Worm (Caenorhabditis elegans) whole organism, L2 larva: ENCODE results near the gene vha-5.
A peak's percentile ranks its signal among the peaks of the same experiment; 100 is the strongest.

ENCODE experiments used
- R02D3.7 ChIP-seq: fragments of 150-350 bp; optimal IDR thresholded peaks from 2 replicates; lab custom pipeline; 2014; ENCODE audit warnings: missing biosample characterization, missing genetic modification characterization
- alr-1 ChIP-seq: fragments of 150-350 bp; optimal IDR thresholded peaks from 2 replicates; lab custom pipeline; 2014; ENCODE audit warnings: missing biosample characterization, missing genetic modification characterization
- aly-2 ChIP-seq: fragments of 150-350 bp; optimal IDR thresholded peaks from 2 replicates; lab custom pipeline; 2014; ENCODE audit warnings: missing biosample characterization, missing genetic modification characterization
- ama-1 ChIP-seq: fragments of 150-350 bp; optimal IDR thresholded peaks from 2 replicates; lab custom pipeline; 2018; ENCODE audit warnings: inconsistent platforms
- blmp-1 ChIP-seq: sonication (generic microtip); optimal IDR thresholded peaks from 2 replicates; lab custom pipeline; 2017; ENCODE audit warnings: missing genetic modification characterization, mild to moderate bottlenecking, missing compliant biosample characterization, antibody characterized with exemption, moderate library complexity; ENCODE audit not compliant: insufficient read depth
- ceh-82 ChIP-seq: fragments of 150-350 bp; optimal IDR thresholded peaks from 2 replicates; lab custom pipeline; 2014; ENCODE audit warnings: missing biosample characterization, missing genetic modification characterization
- crh-2 ChIP-seq: sonication (generic microtip); optimal IDR thresholded peaks from 2 replicates; lab custom pipeline; 2017; ENCODE audit warnings: missing biosample characterization, missing genetic modification characterization
- egl-27 ChIP-seq: sonication (generic microtip); optimal IDR thresholded peaks from 3 replicates; lab custom pipeline; 2017; ENCODE audit warnings: missing biosample characterization, missing genetic modification reagents, missing genetic modification characterization
- elt-1 ChIP-seq: fragments of 150-350 bp; optimal IDR thresholded peaks from 2 replicates; lab custom pipeline; 2014; ENCODE audit warnings: missing biosample characterization, missing genetic modification characterization
- elt-3 ChIP-seq: sonication (generic microtip); optimal IDR thresholded peaks from 2 replicates; lab custom pipeline; 2017; ENCODE audit warnings: missing biosample characterization, missing genetic modification characterization
- fos-1 ChIP-seq: fragments of 150-350 bp; optimal IDR thresholded peaks from 2 replicates; lab custom pipeline; 2014; ENCODE audit warnings: missing biosample characterization, missing genetic modification characterization
- gmeb-1 ChIP-seq: fragments of 150-350 bp; optimal IDR thresholded peaks from 2 replicates; lab custom pipeline; 2014; ENCODE audit warnings: missing biosample characterization, missing genetic modification characterization
- lin-11 ChIP-seq: fragments of 150-350 bp; sonication (generic microtip); optimal IDR thresholded peaks from 2 replicates; lab custom pipeline; 2014; ENCODE audit warnings: missing biosample characterization, missing genetic modification characterization, inconsistent platforms, mixed read lengths
- lin-39 ChIP-seq: fragments of 150-350 bp; optimal IDR thresholded peaks from 2 replicates; lab custom pipeline; 2014; ENCODE audit warnings: missing biosample characterization, missing genetic modification reagents, missing genetic modification characterization
- lsy-2 ChIP-seq, 2 experiments: fragments of 150-350 bp in 1 of 2; sonication (generic microtip) in 1 of 2; optimal IDR thresholded peaks; 2 replicates each; lab custom pipeline; 2014 to 2017; ENCODE audit warnings: missing biosample characterization in 2 of 2, missing genetic modification characterization in 2 of 2
- mbf-1 ChIP-seq: sonication (generic microtip); optimal IDR thresholded peaks from 2 replicates; lab custom pipeline; 2017; ENCODE audit warnings: missing biosample characterization, missing genetic modification characterization
- mdl-1 ChIP-seq, 2 experiments: fragments of 150-350 bp in 1 of 2; sonication (generic microtip) in 1 of 2; optimal IDR thresholded peaks; 2 replicates each; lab custom pipeline; 2017; ENCODE audit warnings: missing biosample characterization in 2 of 2, missing genetic modification characterization in 2 of 2
- nhr-10 ChIP-seq: sonication (generic microtip); optimal IDR thresholded peaks from 2 replicates; lab custom pipeline; 2017; ENCODE audit warnings: missing biosample characterization, missing genetic modification characterization
- nhr-12 ChIP-seq: fragments of 150-350 bp; optimal IDR thresholded peaks from 2 replicates; lab custom pipeline; 2014; ENCODE audit warnings: missing biosample characterization, missing genetic modification characterization
- nhr-129 ChIP-seq: fragments of 150-350 bp; optimal IDR thresholded peaks from 2 replicates; lab custom pipeline; 2014; ENCODE audit warnings: missing biosample characterization, missing genetic modification characterization
- nhr-21 ChIP-seq: fragments of 150-350 bp; optimal IDR thresholded peaks from 2 replicates; lab custom pipeline; 2014; ENCODE audit warnings: missing biosample characterization, missing genetic modification characterization
- nhr-23 ChIP-seq: fragments of 150-350 bp; optimal IDR thresholded peaks from 2 replicates; lab custom pipeline; 2014; ENCODE audit warnings: missing biosample characterization, missing genetic modification reagents, missing genetic modification characterization
- nhr-237 ChIP-seq: fragments of 150-350 bp; optimal IDR thresholded peaks from 2 replicates; lab custom pipeline; 2014; ENCODE audit warnings: missing biosample characterization, missing genetic modification characterization
- nhr-25 ChIP-seq: fragments of 150-350 bp; sonication (generic microtip); optimal IDR thresholded peaks from 3 replicates; lab custom pipeline; 2014; ENCODE audit warnings: missing biosample characterization, missing genetic modification characterization
- nhr-6 ChIP-seq: fragments of 150-350 bp; optimal IDR thresholded peaks from 2 replicates; lab custom pipeline; 2014; ENCODE audit warnings: missing biosample characterization, missing genetic modification characterization
- nhr-77 ChIP-seq: fragments of 150-350 bp; optimal IDR thresholded peaks from 2 replicates; lab custom pipeline; 2014; ENCODE audit warnings: missing biosample characterization, missing genetic modification characterization
- peb-1 ChIP-seq: fragments of 150-350 bp; optimal IDR thresholded peaks from 2 replicates; lab custom pipeline; 2014; ENCODE audit warnings: missing biosample characterization, missing genetic modification characterization
- sem-4 ChIP-seq: fragments of 150-350 bp; optimal IDR thresholded peaks from 2 replicates; lab custom pipeline; 2014; ENCODE audit warnings: missing biosample characterization, missing genetic modification reagents, missing genetic modification characterization
- skn-1 ChIP-seq: sonication (generic microtip); optimal IDR thresholded peaks from 2 replicates; lab custom pipeline; 2017; ENCODE audit warnings: missing biosample characterization, missing genetic modification characterization
- sma-3 ChIP-seq: sonication (generic microtip); optimal IDR thresholded peaks from 2 replicates; lab custom pipeline; 2016; ENCODE audit warnings: missing genetic modification reagents, missing genetic modification characterization, missing compliant biosample characterization
- sma-9 ChIP-seq, 2 experiments: fragments of 150-350 bp in 1 of 2; sonication (generic microtip) in 1 of 2; optimal IDR thresholded peaks; 2 replicates each; lab custom pipeline; 2014 to 2016; ENCODE audit warnings: missing genetic modification characterization in 2 of 2, mild to moderate bottlenecking in 1 of 2, missing biosample characterization in 1 of 2, missing compliant biosample characterization in 1 of 2, missing genetic modification reagents in 1 of 2, moderate library complexity in 1 of 2
- snpc-4 ChIP-seq: fragments of 150-350 bp; optimal IDR thresholded peaks from 2 replicates; lab custom pipeline; 2014; ENCODE audit warnings: missing biosample characterization, missing genetic modification characterization
- unc-62 ChIP-seq: fragments of 150-350 bp; optimal IDR thresholded peaks from 2 replicates; lab custom pipeline; 2014; ENCODE audit warnings: missing biosample characterization, missing genetic modification reagents, missing genetic modification characterization
- ztf-4 ChIP-seq: fragments of 150-350 bp; optimal IDR thresholded peaks from 2 replicates; lab custom pipeline; 2014; ENCODE audit warnings: missing biosample characterization, missing genetic modification characterization

The vha-5 gene

ce11 chrIV:8299636-8300035 is 4.1 kb upstream of the vha-5 start, which contains the start of gene F35H10.6:
F35H10.6 (plus strand) TSS chrIV:8299936.
- no peak for TF ChIP-seq sma-3 (GFP tag; lab: Kevin White, UChicago)
- no peak for TF ChIP-seq nhr-237 (tag; lab: Kevin White, UChicago)
- no peak for TF ChIP-seq peb-1 (tag; lab: Kevin White, UChicago)
- no peak for TF ChIP-seq skn-1 (tag; lab: Kevin White, UChicago)
- no peak for TF ChIP-seq egl-27 (tag; lab: Kevin White, UChicago)
- no peak for TF ChIP-seq lin-11 (tag; lab: Kevin White, UChicago)
- TF ChIP-seq nhr-25 = no peak
- TF ChIP-seq fos-1 = no peak
- no peak for TF ChIP-seq mbf-1
- no peak for TF ChIP-seq R02D3.7 (tag; lab: Kevin White, UChicago)
- no peak for TF ChIP-seq aly-2 (tag; lab: Kevin White, UChicago)
- no peak for TF ChIP-seq nhr-12 (tag; lab: Kevin White, UChicago)
- TF ChIP-seq lin-39 = no peak
- no peak for TF ChIP-seq alr-1 (tag; lab: Kevin White, UChicago)
- TF ChIP-seq nhr-6 (tag; lab: Kevin White, UChicago) = no peak

- TF ChIP-seq sem-4 (tag; lab: Kevin White, UChicago) = no peak
- no peak for TF ChIP-seq R02D3.7 (tag; lab: Kevin White, UChicago)
- TF ChIP-seq nhr-23 = no peak
- TF ChIP-seq nhr-129 (tag; lab: Kevin White, UChicago) = no peak
- no peak for TF ChIP-seq snpc-4 (tag; lab: Kevin White, UChicago)
- no peak for TF ChIP-seq nhr-10 (tag; lab: Kevin White, UChicago)
- TF ChIP-seq peb-1 (tag; lab: Kevin White, UChicago) = no peak
- no peak for TF ChIP-seq elt-3
- TF ChIP-seq ceh-82 (tag; lab: Kevin White, UChicago) = no peak
- TF ChIP-seq ztf-4 (tag; lab: Kevin White, UChicago) = no peak
These were observed 3.3 kb upstream of the vha-5 start, which contains the start of gene F35H10.5 for ce11 chrIV:8300468-8300867. F35H10.5 (plus strand) TSS chrIV:8300768.

ce11 chrIV:8301925-8302324 is 1.8 kb upstream of the vha-5 start:
- peak; percentile 45 for TF ChIP-seq sma-3 (GFP tag; lab: Kevin White, UChicago)
- no peak for TF ChIP-seq sma-9 (GFP tag; optimal IDR thresholded peaks at IDR 0.05; lab: Kevin White, UChicago)
- no peak for TF ChIP-seq sma-9 (tag; optimal IDR thresholded peaks at IDR 0.05; lab: Kevin White, UChicago)
- TF ChIP-seq peb-1 (tag; lab: Kevin White, UChicago) = peak; percentile 23
- peak; percentile 20 for TF ChIP-seq crh-2 (tag; lab: Kevin White, UChicago)
- peak; percentile 48 for TF ChIP-seq nhr-25
- TF ChIP-seq nhr-21 (tag; lab: Kevin White, UChicago) = peak; percentile 59
- peak; percentile 46 for TF ChIP-seq fos-1
- TF ChIP-seq nhr-23 = no peak
- TF ChIP-seq nhr-129 (tag; lab: Kevin White, UChicago) = peak; percentile 17
- peak; percentile 27 for TF ChIP-seq sem-4 (tag; lab: Kevin White, UChicago)

- TF ChIP-seq nhr-25 (peak; percentile 56), ama-1 (lab: Kevin White, UChicago) (no peak), blmp-1 (tag; lab: Kevin White, UChicago) (peak; percentile 62)
These were observed 1.1 kb upstream of the vha-5 start for ce11 chrIV:8302648-8303161.

- TF ChIP-seq elt-1 (tag; lab: Kevin White, UChicago) (no peak), nhr-25 (peak; percentile 27)
These were observed 3.6 kb downstream of the vha-5 start for ce11 chrIV:8307408-8307807.

- no peak for TF ChIP-seq ztf-4 (tag; lab: Kevin White, UChicago)
- TF ChIP-seq gmeb-1 (tag; lab: Kevin White, UChicago) = no peak
- TF ChIP-seq sma-9 (GFP tag; optimal IDR thresholded peaks at IDR 0.05; lab: Kevin White, UChicago) = no peak
- no peak for TF ChIP-seq sma-9 (tag; optimal IDR thresholded peaks at IDR 0.05; lab: Kevin White, UChicago)
- no peak for TF ChIP-seq lsy-2 (tag; optimal IDR thresholded peaks at IDR 0.05; lab: Kevin White, UChicago)
- no peak for TF ChIP-seq mdl-1 (tag; optimal IDR thresholded peaks at IDR 0.05; lab: Kevin White, UChicago)
- TF ChIP-seq unc-62 (GFP tag; lab: Kevin White, UChicago) = no peak
- no peak for TF ChIP-seq nhr-77 (tag; lab: Kevin White, UChicago)
- TF ChIP-seq fos-1 = no peak
These were observed 8.3 kb downstream of the vha-5 start for ce11 chrIV:8312105-8312504.
